Fruit fly (Drosophila melanogaster) whole organism, adult: Measurements from ENCODE around the gene HisCl1.

ENCODE experiments used
- CG33017 ChIP-seq: fragments of 200-800 bp; sonication (Bioruptor generic); optimal IDR thresholded peaks from 2 replicates; lab custom pipeline; 2018; ENCODE audit warnings: missing biosample characterization, mild to moderate bottlenecking, missing genetic modification characterization, moderate library complexity
- Crg-1 ChIP-seq: fragments of 200-800 bp; sonication (Bioruptor generic); optimal IDR thresholded peaks from 2 replicates; lab custom pipeline; 2016; ENCODE audit warnings: missing biosample characterization, missing genetic modification characterization
- kay ChIP-seq: fragments of 200-800 bp; sonication (Bioruptor generic); peaks from one replicate; lab custom pipeline; 2016; ENCODE audit warnings: missing biosample characterization, missing genetic modification characterization, borderline replicate concordance

- peak; percentile 85 for TF ChIP-seq kay
- no peak for TF ChIP-seq Crg-1 (GFP tag; lab: Kevin White, UChicago)
- peak; percentile 14 for TF ChIP-seq CG33017 (tag; lab: Kevin White, UChicago)
Observed at dm6 chr3R:11779357-11780018, 7.5 kb upstream of the HisCl1 start.
